Fruit fly (Drosophila melanogaster) whole organism, embryonic: Measurements from ENCODE around the gene CG32633.

Source experiments
- Atf3 ChIP-seq: fragments of 200-800 bp; sonication (Bioruptor generic); optimal IDR thresholded peaks from 3 replicates; lab custom pipeline; 2016; ENCODE audit warnings: missing biosample characterization, missing genetic modification characterization
- B-H1 ChIP-seq: fragments of 200-800 bp; sonication (Bioruptor generic); IDR thresholded peaks from 3 replicates; pipeline ENCODE4 v1.3.6; 2022; ENCODE audit warnings: missing biosample characterization, missing genetic modification characterization
- C15 ChIP-seq: fragments of 200-800 bp; sonication (Bioruptor generic); IDR thresholded peaks from 3 replicates; pipeline ENCODE4 v1.3.6; 2022; ENCODE audit warnings: missing biosample characterization, missing genetic modification characterization
- CG10543 ChIP-seq: fragments of 200-800 bp; sonication (Bioruptor generic); optimal IDR thresholded peaks from 3 replicates; lab custom pipeline; 2017; ENCODE audit warnings: missing biosample characterization, mild to moderate bottlenecking, missing genetic modification characterization, moderate library complexity
- CG12391 ChIP-seq: fragments of 200-800 bp; sonication (Bioruptor generic); optimal IDR thresholded peaks from 3 replicates; lab custom pipeline; 2018; ENCODE audit warnings: missing biosample characterization, mild to moderate bottlenecking, missing genetic modification characterization, moderate library complexity
- CG12769 ChIP-seq: fragments of 200-800 bp; sonication (Bioruptor generic); optimal IDR thresholded peaks from 2 replicates; lab custom pipeline; 2019; ENCODE audit warnings: missing biosample characterization, mild to moderate bottlenecking, missing genetic modification characterization, moderate library complexity
- CG13424 ChIP-seq: fragments of 200-800 bp; sonication (Bioruptor generic); optimal IDR thresholded peaks from 2 replicates; lab custom pipeline; 2019; ENCODE audit warnings: missing biosample characterization, mild to moderate bottlenecking, missing genetic modification characterization, moderate library complexity
- CG15696 ChIP-seq: fragments of 200-800 bp; sonication (Bioruptor generic); optimal IDR thresholded peaks from 2 replicates; lab custom pipeline; 2019; ENCODE audit warnings: missing biosample characterization, mild to moderate bottlenecking, missing genetic modification characterization, moderate library complexity
- CG16779 ChIP-seq: fragments of 200-800 bp; sonication (Bioruptor generic); IDR thresholded peaks from 2 replicates; pipeline ENCODE4 v1.3.6; 2022; ENCODE audit warnings: missing biosample characterization, missing genetic modification characterization
- CG17385 ChIP-seq: fragments of 200-800 bp; sonication (Bioruptor generic); optimal IDR thresholded peaks from 3 replicates; lab custom pipeline; 2018; ENCODE audit warnings: missing biosample characterization, mild to moderate bottlenecking, missing genetic modification characterization
- CG17802 ChIP-seq: fragments of 200-800 bp; sonication (Bioruptor generic); optimal IDR thresholded peaks from 2 replicates; lab custom pipeline; 2018; ENCODE audit warnings: missing biosample characterization, mild to moderate bottlenecking, missing genetic modification characterization, moderate library complexity
- CG17829 ChIP-seq: fragments of 200-800 bp; optimal IDR thresholded peaks from 2 replicates; lab custom pipeline; 2019; ENCODE audit warnings: missing biosample characterization, mild to moderate bottlenecking, missing genetic modification characterization, moderate library complexity
- CG2712 ChIP-seq: fragments of 200-800 bp; optimal IDR thresholded peaks from 3 replicates; lab custom pipeline; 2019; ENCODE audit warnings: missing biosample characterization, mild to moderate bottlenecking, missing genetic modification characterization, moderate library complexity
- CG2889 ChIP-seq: fragments of 200-800 bp; sonication (Bioruptor generic); IDR thresholded peaks from 3 replicates; pipeline ENCODE4 v1.3.6; 2022; ENCODE audit warnings: missing biosample characterization, missing genetic modification characterization
- CG32767 ChIP-seq: fragments of 200-800 bp; sonication (Bioruptor generic); IDR thresholded peaks from 2 replicates; pipeline ENCODE4 v1.3.6; 2022; ENCODE audit warnings: missing biosample characterization, missing genetic modification characterization
- CG33213 ChIP-seq: fragments of 200-800 bp; sonication (Bioruptor generic); optimal IDR thresholded peaks from 3 replicates; lab custom pipeline; 2016; ENCODE audit warnings: missing biosample characterization, missing genetic modification characterization
- CG5953 ChIP-seq: fragments of 200-800 bp; sonication (Bioruptor generic); IDR thresholded peaks from 2 replicates; pipeline ENCODE4 v1.3.6; 2022; ENCODE audit warnings: missing biosample characterization, missing genetic modification characterization
- CG6175 ChIP-seq: fragments of 200-800 bp; sonication (Bioruptor generic); IDR thresholded peaks from 3 replicates; pipeline ENCODE4 v1.3.6; 2022; ENCODE audit warnings: missing biosample characterization, missing genetic modification characterization
- CG6254 ChIP-seq: fragments of 200-800 bp; sonication (Bioruptor generic); optimal IDR thresholded peaks from 3 replicates; lab custom pipeline; 2017; ENCODE audit warnings: mild to moderate bottlenecking, missing biosample characterization, missing genetic modification reagents, missing genetic modification characterization
- CG7786 ChIP-seq: fragments of 200-800 bp; sonication (Bioruptor generic); optimal IDR thresholded peaks from 2 replicates; lab custom pipeline; 2016; ENCODE audit warnings: missing biosample characterization, missing genetic modification characterization
- CG8290 ChIP-seq, 3 experiments: fragments of 200-800 bp; sonication (Bioruptor generic); optimal IDR thresholded peaks; 2 replicates each; lab custom pipeline; 2016 to 2019; ENCODE audit warnings: missing biosample characterization in 3 of 3, missing genetic modification characterization in 3 of 3, mild to moderate bottlenecking in 2 of 3, moderate library complexity in 1 of 3
- CTCF ChIP-seq: fragments of 200-800 bp; sonication (Bioruptor generic); optimal IDR thresholded peaks from 2 replicates; lab custom pipeline; 2017; ENCODE audit warnings: missing biosample characterization, mild to moderate bottlenecking, missing genetic modification characterization, moderate library complexity
- Camta ChIP-seq: fragments of 200-800 bp; sonication (Bioruptor generic); optimal IDR thresholded peaks from 2 replicates; lab custom pipeline; 2016; ENCODE audit warnings: missing biosample characterization, missing genetic modification characterization
- Fer1 ChIP-seq: fragments of 200-800 bp; sonication (Bioruptor generic); optimal IDR thresholded peaks from 2 replicates; lab custom pipeline; 2017; ENCODE audit warnings: missing biosample characterization, mild to moderate bottlenecking, missing genetic modification characterization
- HHEX ChIP-seq: fragments of 200-800 bp; sonication (Bioruptor generic); optimal IDR thresholded peaks from 3 replicates; lab custom pipeline; 2017; ENCODE audit warnings: missing biosample characterization, mild to moderate bottlenecking, missing genetic modification characterization, missing genetic modification reagents
- HLHmδ ChIP-seq: fragments of 200-800 bp; sonication (Bioruptor generic); optimal IDR thresholded peaks from 2 replicates; lab custom pipeline; 2018; ENCODE audit warnings: missing biosample characterization, mild to moderate bottlenecking, missing genetic modification characterization, moderate library complexity
- Hmr ChIP-seq: fragments of 200-800 bp; sonication (Bioruptor generic); optimal IDR thresholded peaks from 3 replicates; lab custom pipeline; 2017; ENCODE audit warnings: mild to moderate bottlenecking, missing biosample characterization, missing genetic modification reagents, missing genetic modification characterization
- Max ChIP-seq: fragments of 200-800 bp; sonication (Bioruptor generic); optimal IDR thresholded peaks from 2 replicates; lab custom pipeline; 2016; ENCODE audit warnings: missing biosample characterization, mild to moderate bottlenecking, missing genetic modification characterization
- NC2β ChIP-seq: fragments of 200-800 bp; sonication (Bioruptor generic); optimal IDR thresholded peaks from 2 replicates; lab custom pipeline; 2016; ENCODE audit warnings: missing biosample characterization, missing genetic modification characterization
- Oli ChIP-seq: fragments of 200-800 bp; sonication (Bioruptor generic); optimal IDR thresholded peaks from 2 replicates; lab custom pipeline; 2018; ENCODE audit warnings: missing biosample characterization, mild to moderate bottlenecking, missing genetic modification characterization, moderate library complexity
- Usf ChIP-seq: fragments of 200-800 bp; sonication (Bioruptor generic); optimal IDR thresholded peaks from 2 replicates; lab custom pipeline; 2017; ENCODE audit warnings: missing genotype, missing biosample characterization, missing genetic modification characterization
- ap ChIP-seq: fragments of 200-800 bp; sonication (Bioruptor generic); IDR thresholded peaks from 2 replicates; pipeline ENCODE4 v1.3.6; 2022; ENCODE audit warnings: missing biosample characterization, missing genetic modification characterization
- ase ChIP-seq: fragments of 200-800 bp; sonication (Bioruptor generic); IDR thresholded peaks from 3 replicates; pipeline ENCODE4 v1.3.6; 2022; ENCODE audit warnings: missing biosample characterization, missing genetic modification characterization
- ato ChIP-seq: fragments of 200-800 bp; sonication (Bioruptor generic); IDR thresholded peaks from 2 replicates; pipeline ENCODE4 v1.3.6; 2022; ENCODE audit warnings: missing biosample characterization, missing genetic modification characterization; ENCODE audit not compliant: partially characterized antibody
- cas ChIP-seq: fragments of 200-800 bp; sonication (Bioruptor generic); IDR thresholded peaks from 2 replicates; pipeline ENCODE4 v1.3.6; 2022; ENCODE audit warnings: missing biosample characterization, missing genetic modification characterization
- dimm ChIP-seq: fragments of 200-800 bp; sonication (Bioruptor generic); IDR thresholded peaks from 2 replicates; pipeline ENCODE4 v1.3.6; 2022; ENCODE audit warnings: missing biosample characterization, missing genetic modification characterization
- ems ChIP-seq: fragments of 200-800 bp; sonication (Bioruptor generic); optimal IDR thresholded peaks from 3 replicates; lab custom pipeline; 2016; ENCODE audit warnings: missing biosample characterization, missing genetic modification characterization
- en ChIP-seq: fragments of 200-800 bp; sonication (Bioruptor generic); optimal IDR thresholded peaks from 2 replicates; lab custom pipeline; 2016; ENCODE audit warnings: missing biosample characterization, missing genetic modification characterization
- gce ChIP-seq: fragments of 200-800 bp; sonication (Bioruptor generic); IDR thresholded peaks from 3 replicates; pipeline ENCODE4 v1.3.6; 2022; ENCODE audit warnings: missing biosample characterization, missing genetic modification characterization
- odd ChIP-seq: fragments of 200-800 bp; sonication (Bioruptor generic); optimal IDR thresholded peaks from 2 replicates; lab custom pipeline; 2017; ENCODE audit warnings: missing biosample characterization, mild to moderate bottlenecking, missing genetic modification characterization
- p53 ChIP-seq: fragments of 200-800 bp; sonication (Bioruptor generic); optimal IDR thresholded peaks from 2 replicates; lab custom pipeline; 2016; ENCODE audit warnings: missing biosample characterization, missing genetic modification characterization
- psq ChIP-seq: fragments of 200-800 bp; sonication (Bioruptor generic); optimal IDR thresholded peaks from 2 replicates; lab custom pipeline; 2017; ENCODE audit warnings: missing biosample characterization, missing genetic modification characterization
- ro ChIP-seq: fragments of 200-800 bp; sonication (Bioruptor generic); IDR thresholded peaks from 2 replicates; pipeline ENCODE4 v1.3.6; 2022; ENCODE audit warnings: missing biosample characterization, missing genetic modification characterization
- sc ChIP-seq, 3 experiments: fragments of >200 bp in 2 of 3; fragments of 200-800 bp in 1 of 3; sonication (Bioruptor generic) in 1 of 3; optimal IDR thresholded peaks; 2 replicates in 2 of 3; 3 replicates in 1 of 3; lab custom pipeline; 2017; ENCODE audit warnings: mild to moderate bottlenecking in 1 of 3, missing biosample characterization in 1 of 3, missing genetic modification characterization in 1 of 3, missing genetic modification reagents in 1 of 3
- sd ChIP-seq: fragments of 200-800 bp; sonication (Bioruptor generic); optimal IDR thresholded peaks from 3 replicates; lab custom pipeline; 2018; ENCODE audit warnings: missing biosample characterization, mild to moderate bottlenecking, missing genetic modification characterization, moderate library complexity
- seq ChIP-seq: fragments of 200-800 bp; sonication (Bioruptor generic); IDR thresholded peaks from 2 replicates; pipeline ENCODE4 v1.3.6; 2022; ENCODE audit warnings: missing biosample characterization, missing genetic modification characterization
- ttk ChIP-seq: fragments of 200-800 bp; sonication (Bioruptor generic); IDR thresholded peaks from 2 replicates; pipeline ENCODE4 v2.1.2; 2022; ENCODE audit warnings: missing biosample characterization, missing genetic modification characterization
- zen ChIP-seq: fragments of 200-800 bp; sonication (Bioruptor generic); optimal IDR thresholded peaks from 3 replicates; lab custom pipeline; 2018; ENCODE audit warnings: missing biosample characterization, mild to moderate bottlenecking, missing genetic modification characterization, moderate library complexity

The CG32633 gene

dm6 chrX:13563483-13564443 is 2.3 kb downstream of the CG32633 start, which contains the start of the genes CG46311 and Tpst (continued):
- TF ChIP-seq CG15696 (peak; percentile 74), Atf3 (GFP tag; lab: Kevin White, UChicago) (peak; percentile 32), ttk (GFP tag; lab: Robert Waterston, UW) (peak; percentile 34; the same call in 1 of the 2 replicates), CG10543 (peak; percentile 10), C15 (GFP tag; lab: Robert Waterston, UW) (no peak), CG6254 (no peak), Usf (GFP tag; lab: Kevin White, UChicago) (no peak), sc (optimal IDR thresholded peaks at IDR 0.05; lab: Kevin White, UChicago) (no peak), sc (GFP tag; optimal IDR thresholded peaks at IDR 0.05; lab: Kevin White, UChicago) (peak; percentile 24), sd (tag; lab: Kevin White, UChicago) (no peak), CG2889 (GFP tag; lab: Robert Waterston, UW) (no peak), ro (GFP tag; lab: Robert Waterston, UW) (no peak), CG5953 (GFP tag; lab: Robert Waterston, UW) (0 out of 2 replicates have a peak, but pooled peaks have one; percentile 27), CTCF (GFP tag; lab: Kevin White, UChicago) (peak; percentile 99), CG12769 (peak; percentile 55), Camta (peak; percentile 30), CG12391 (tag; lab: Kevin White, UChicago) (no peak), gce (GFP tag; lab: Robert Waterston, UW) (peak; percentile 47; the same call in 1 of the 3 replicates), CG32767 (GFP tag; lab: Robert Waterston, UW) (no peak), CG13424 (peak; percentile 48), en (GFP tag; lab: Kevin White, UChicago) (peak; percentile 39), cas (GFP tag; lab: Robert Waterston, UW) (0 out of 2 replicates have a peak, but pooled peaks have one; percentile 11), CG33213 (peak; percentile 95), CG8290 (GFP tag; optimal IDR thresholded peaks at IDR 0.05; lab: Kevin White, UChicago) (peak; percentile 70), CG8290 (tag; optimal IDR thresholded peaks at IDR 0.05; lab: Kevin White, UChicago) (peak; percentile 30 to 89), psq (GFP tag; lab: Kevin White, UChicago) (no peak), Fer1 (GFP tag; lab: Kevin White, UChicago) (peak; percentile 44), CG16779 (GFP tag; lab: Robert Waterston, UW) (no peak), dimm (GFP tag; lab: Robert Waterston, UW) (no peak), HHEX (peak; percentile 37), ase (GFP tag; lab: Robert Waterston, UW) (peak; percentile 73), B-H1 (GFP tag; lab: Robert Waterston, UW) (no peak; the same call in 2 of the 3 replicates), Hmr (GFP tag; lab: Kevin White, UChicago) (peak; percentile 88), zen (tag; lab: Kevin White, UChicago) (peak; percentile 26), CG6175 (GFP tag; lab: Robert Waterston, UW) (peak; percentile 79; the same call in 2 of the 3 replicates), CG17802 (no peak), ems (GFP tag; lab: Kevin White, UChicago) (peak; percentile 4), odd (GFP tag; lab: Kevin White, UChicago) (no peak), CG2712 (tag; lab: Kevin White, UChicago) (peak; percentile 43), seq (GFP tag; lab: Robert Waterston, UW) (no peak), CG7786 (GFP tag; lab: Kevin White, UChicago) (peak; percentile 43), ato (GFP tag; lab: Robert Waterston, UW) (no peak), HLHmδ (peak; percentile 50), Max (peak; percentile 15), Oli (tag; lab: Kevin White, UChicago) (no peak), ap (GFP tag; lab: Robert Waterston, UW) (0 out of 2 replicates have a peak, but pooled peaks have one; percentile 20), p53 (GFP tag; lab: Kevin White, UChicago) (peak; percentile 64), NC2β (GFP tag; lab: Kevin White, UChicago) (peak; percentile 72), CG17829 (tag; lab: Kevin White, UChicago) (peak; percentile 70), CG17385 (GFP tag; lab: Kevin White, UChicago) (peak; percentile 96)
